Fruit fly (Drosophila melanogaster) whole organism, embryonic: ENCODE results near the gene Pmm2.

Source experiments
- Awh ChIP-seq: fragments of 200-800 bp; sonication (Bioruptor generic); IDR thresholded peaks from 2 replicates; pipeline ENCODE4, ENCODE4 v1.3.6; 2022; ENCODE audit warnings: missing biosample characterization, missing genetic modification characterization
- B-H2 ChIP-seq: fragments of 200-800 bp; sonication (Bioruptor generic); optimal IDR thresholded peaks from 2 replicates; lab custom pipeline; 2018; ENCODE audit warnings: missing biosample characterization, mild to moderate bottlenecking, missing genetic modification characterization
- Blimp-1 ChIP-seq: fragments of 200-800 bp; sonication (Bioruptor generic); optimal IDR thresholded peaks from 3 replicates; lab custom pipeline; 2018; ENCODE audit warnings: missing biosample characterization, missing genetic modification characterization, mild to moderate bottlenecking, moderate library complexity, missing genetic modification reagents
- CG10654 ChIP-seq: fragments of 200-800 bp; sonication (Bioruptor generic); optimal IDR thresholded peaks from 2 replicates; lab custom pipeline; 2016; ENCODE audit warnings: missing biosample characterization, missing genetic modification characterization
- CG10979 ChIP-seq: fragments of 200-800 bp; sonication (Bioruptor generic); optimal IDR thresholded peaks from 2 replicates; lab custom pipeline; 2018; ENCODE audit warnings: missing biosample characterization, mild to moderate bottlenecking, missing genetic modification characterization, moderate library complexity
- CG11093 ChIP-seq: fragments of 200-800 bp; sonication (Bioruptor generic); IDR thresholded peaks from 3 replicates; pipeline ENCODE4 v1.3.6; 2022; ENCODE audit warnings: missing biosample characterization, missing genetic modification characterization
- CG1233 ChIP-seq: fragments of 200-800 bp; sonication (Bioruptor generic); optimal IDR thresholded peaks from 4 replicates; lab custom pipeline; 2018; ENCODE audit warnings: missing biosample characterization, mild to moderate bottlenecking, missing genetic modification characterization
- CG13624 ChIP-seq: fragments of 200-800 bp; sonication (Bioruptor generic); optimal IDR thresholded peaks from 2 replicates; lab custom pipeline; 2016; ENCODE audit warnings: missing biosample characterization, missing genetic modification characterization
- CG17359 ChIP-seq: fragments of 200-800 bp; sonication (Bioruptor generic); optimal IDR thresholded peaks from 3 replicates; lab custom pipeline; 2018; ENCODE audit warnings: missing biosample characterization, mild to moderate bottlenecking, missing genetic modification characterization, moderate library complexity
- CG17361 ChIP-seq: fragments of 200-800 bp; sonication (Bioruptor generic); IDR thresholded peaks from 3 replicates; pipeline ENCODE4 v1.3.6; 2022; ENCODE audit warnings: missing biosample characterization, missing genetic modification characterization
- CG2129 ChIP-seq: fragments of 200-800 bp; sonication (Bioruptor generic); IDR thresholded peaks from 2 replicates; pipeline ENCODE4 v1.3.6; 2022; ENCODE audit warnings: missing biosample characterization, missing genetic modification characterization; ENCODE audit not compliant: partially characterized antibody
- CG2712 ChIP-seq: fragments of 200-800 bp; optimal IDR thresholded peaks from 3 replicates; lab custom pipeline; 2019; ENCODE audit warnings: missing biosample characterization, mild to moderate bottlenecking, missing genetic modification characterization, moderate library complexity
- CG2889 ChIP-seq: fragments of 200-800 bp; sonication (Bioruptor generic); IDR thresholded peaks from 3 replicates; pipeline ENCODE4 v1.3.6; 2022; ENCODE audit warnings: missing biosample characterization, missing genetic modification characterization
- CG30403 ChIP-seq: fragments of 200-800 bp; sonication (Bioruptor generic); optimal IDR thresholded peaks from 3 replicates; lab custom pipeline; 2016; ENCODE audit warnings: missing biosample characterization, missing genetic modification characterization
- CG34376 ChIP-seq: fragments of 200-800 bp; sonication (Bioruptor generic); optimal IDR thresholded peaks from 2 replicates; lab custom pipeline; 2018; ENCODE audit warnings: missing biosample characterization, mild to moderate bottlenecking, missing genetic modification characterization
- CG42726 ChIP-seq: fragments of 200-800 bp; sonication (Bioruptor generic); IDR thresholded peaks from 2 replicates; pipeline ENCODE4 v1.3.6; 2022; ENCODE audit warnings: missing biosample characterization, missing genetic modification characterization; ENCODE audit not compliant: partially characterized antibody
- CG7745 ChIP-seq: fragments of 200-800 bp; sonication (Bioruptor generic); optimal IDR thresholded peaks from 2 replicates; lab custom pipeline; 2018; ENCODE audit warnings: missing biosample characterization, mild to moderate bottlenecking, missing genetic modification characterization, moderate library complexity
- CG8924 ChIP-seq: fragments of 200-800 bp; optimal IDR thresholded peaks from 3 replicates; lab custom pipeline; 2019; ENCODE audit warnings: missing biosample characterization, mild to moderate bottlenecking, missing genetic modification characterization, moderate library complexity
- Dip2 ChIP-seq: fragments of 200-800 bp; sonication (Bioruptor generic); IDR thresholded peaks from 2 replicates; pipeline ENCODE4 v1.3.6; 2022; ENCODE audit warnings: missing biosample characterization, missing genetic modification characterization
- Dip3 ChIP-seq: fragments of 200-800 bp; sonication (Bioruptor generic); optimal IDR thresholded peaks from 3 replicates; lab custom pipeline; 2016; ENCODE audit warnings: missing biosample characterization, missing genetic modification characterization
- Dp ChIP-seq: fragments of 200-800 bp; sonication (Bioruptor generic); optimal IDR thresholded peaks from 2 replicates; lab custom pipeline; 2018; ENCODE audit warnings: missing biosample characterization, mild to moderate bottlenecking, missing genetic modification characterization, moderate library complexity
- E2f2 ChIP-seq: fragments of 200-800 bp; sonication (Bioruptor generic); IDR thresholded peaks from 2 replicates; pipeline ENCODE4 v1.3.6; 2022; ENCODE audit warnings: missing biosample characterization, missing genetic modification characterization
- NC2β ChIP-seq: fragments of 200-800 bp; sonication (Bioruptor generic); optimal IDR thresholded peaks from 2 replicates; lab custom pipeline; 2016; ENCODE audit warnings: missing biosample characterization, missing genetic modification characterization
- NK7.1 ChIP-seq: fragments of 200-800 bp; sonication (Bioruptor generic); optimal IDR thresholded peaks from 3 replicates; lab custom pipeline; 2016; ENCODE audit warnings: missing biosample characterization, missing genetic modification characterization
- NfI ChIP-seq: fragments of 200-800 bp; sonication (Bioruptor generic); optimal IDR thresholded peaks from 3 replicates; lab custom pipeline; 2018; ENCODE audit warnings: missing biosample characterization, mild to moderate bottlenecking, missing genetic modification characterization, moderate library complexity
- Oaz ChIP-seq: fragments of 200-800 bp; sonication (Bioruptor generic); IDR thresholded peaks from 2 replicates; pipeline ENCODE4 v1.3.6; 2022; ENCODE audit warnings: missing biosample characterization, missing genetic modification characterization
- Rfx ChIP-seq: fragments of 200-800 bp; sonication (Bioruptor generic); IDR thresholded peaks from 2 replicates; pipeline ENCODE4 v1.3.6; 2022; ENCODE audit warnings: missing biosample characterization, missing genetic modification characterization
- Sry-β ChIP-seq: fragments of 200-800 bp; sonication (Bioruptor generic); optimal IDR thresholded peaks from 2 replicates; lab custom pipeline; 2018; ENCODE audit warnings: missing biosample characterization, mild to moderate bottlenecking, missing genetic modification characterization, moderate library complexity
- Trl ChIP-seq, 3 experiments: fragments of >200 bp in 2 of 3; fragments of 200-800 bp in 1 of 3; sonication (Bioruptor generic) in 1 of 3; optimal IDR thresholded peaks; 2 replicates in 1 of 3; 3 replicates in 2 of 3; lab custom pipeline; 2016 to 2017; ENCODE audit warnings: missing biosample characterization in 1 of 3, missing genetic modification characterization in 1 of 3
- Usf ChIP-seq: fragments of 200-800 bp; sonication (Bioruptor generic); optimal IDR thresholded peaks from 2 replicates; lab custom pipeline; 2017; ENCODE audit warnings: missing genotype, missing biosample characterization, missing genetic modification characterization
- ash1 ChIP-seq: fragments of 200-800 bp; sonication (Bioruptor generic); optimal IDR thresholded peaks from 2 replicates; lab custom pipeline; 2018; ENCODE audit warnings: missing biosample characterization, mild to moderate bottlenecking, missing genetic modification characterization
- bbx ChIP-seq: fragments of 200-800 bp; sonication (Bioruptor generic); IDR thresholded peaks from 2 replicates; pipeline ENCODE4 v1.3.6; 2022; ENCODE audit warnings: missing biosample characterization, missing genetic modification characterization; ENCODE audit not compliant: partially characterized antibody
- br ChIP-seq: fragments of >200 bp; optimal IDR thresholded peaks from 2 replicates; lab custom pipeline; 2017
- bsh ChIP-seq, 2 experiments: fragments of 200-800 bp; sonication (Bioruptor generic); optimal IDR thresholded peaks; 2 replicates each; lab custom pipeline; 2017 to 2018; ENCODE audit warnings: mild to moderate bottlenecking in 2 of 2, missing biosample characterization in 2 of 2, missing genetic modification characterization in 2 of 2, moderate library complexity in 1 of 2
- corto ChIP-seq: fragments of 200-800 bp; sonication (Bioruptor generic); optimal IDR thresholded peaks from 2 replicates; lab custom pipeline; 2016; ENCODE audit warnings: missing biosample characterization, mild to moderate bottlenecking, missing genetic modification characterization, moderate library complexity
- croc ChIP-seq: fragments of 200-800 bp; sonication (Bioruptor generic); conservative IDR thresholded peaks from 3 replicates; pipeline ENCODE4 v1.3.6; 2022; ENCODE audit warnings: missing biosample characterization, missing genetic modification characterization
- ems ChIP-seq: fragments of 200-800 bp; sonication (Bioruptor generic); optimal IDR thresholded peaks from 3 replicates; lab custom pipeline; 2016; ENCODE audit warnings: missing biosample characterization, missing genetic modification characterization
- fd3F ChIP-seq: fragments of 200-800 bp; sonication (Bioruptor generic); optimal IDR thresholded peaks from 2 replicates; lab custom pipeline; 2018; ENCODE audit warnings: missing biosample characterization, mild to moderate bottlenecking, missing genetic modification characterization, moderate library complexity
- gce ChIP-seq: fragments of 200-800 bp; sonication (Bioruptor generic); IDR thresholded peaks from 3 replicates; pipeline ENCODE4 v1.3.6; 2022; ENCODE audit warnings: missing biosample characterization, missing genetic modification characterization
- hkb ChIP-seq, 2 experiments: fragments of 200-800 bp in 1 of 2; fragments of >200 bp in 1 of 2; sonication (Bioruptor generic) in 1 of 2; IDR thresholded peaks in 1 of 2; optimal IDR thresholded peaks in 1 of 2; 2 replicates each; pipeline versions ENCODE4 v1.3.6 to Lab custom; 2017 to 2022; ENCODE audit warnings: missing biosample characterization in 1 of 2, missing genetic modification characterization in 1 of 2
- hth ChIP-seq: fragments of >200 bp; optimal IDR thresholded peaks from 2 replicates; lab custom pipeline; 2017; ENCODE audit warnings: inconsistent platforms
- ind ChIP-seq: fragments of 200-800 bp; sonication (Bioruptor generic); optimal IDR thresholded peaks from 3 replicates; lab custom pipeline; 2016; ENCODE audit warnings: missing biosample characterization, missing genetic modification characterization
- jumu ChIP-seq: fragments of 200-800 bp; sonication (Bioruptor generic); optimal IDR thresholded peaks from 3 replicates; lab custom pipeline; 2016; ENCODE audit warnings: missing biosample characterization, missing genetic modification characterization
- knrl ChIP-seq: fragments of 200-800 bp; sonication (Bioruptor generic); IDR thresholded peaks from 3 replicates; pipeline ENCODE4 v1.3.6; 2022; ENCODE audit warnings: missing biosample characterization, missing genetic modification characterization; ENCODE audit not compliant: partially characterized antibody
- nerfin-1 ChIP-seq: fragments of 200-800 bp; sonication (Bioruptor generic); optimal IDR thresholded peaks from 3 replicates; lab custom pipeline; 2019; ENCODE audit warnings: missing biosample characterization, mild to moderate bottlenecking, missing genetic modification characterization, moderate library complexity
- odd ChIP-seq: fragments of 200-800 bp; sonication (Bioruptor generic); optimal IDR thresholded peaks from 2 replicates; lab custom pipeline; 2017; ENCODE audit warnings: missing biosample characterization, mild to moderate bottlenecking, missing genetic modification characterization
- seq ChIP-seq: fragments of 200-800 bp; sonication (Bioruptor generic); IDR thresholded peaks from 2 replicates; pipeline ENCODE4 v1.3.6; 2022; ENCODE audit warnings: missing biosample characterization, missing genetic modification characterization
- sisA ChIP-seq: fragments of 200-800 bp; sonication (Bioruptor generic); IDR thresholded peaks from 2 replicates; pipeline ENCODE4 v1.3.6; 2022; ENCODE audit warnings: missing biosample characterization, missing genetic modification characterization
- unc-4 ChIP-seq: fragments of 200-800 bp; sonication (Bioruptor generic); IDR thresholded peaks from 2 replicates; pipeline ENCODE4 v1.3.6; 2022; ENCODE audit warnings: missing biosample characterization, missing genetic modification characterization; ENCODE audit not compliant: partially characterized antibody

Gene Pmm2

dm6 chr3L:12490418-12491035 lies 43.9 kb upstream of the Pmm2 start, which contains the start of gene CG10660 (continued):
- TF ChIP-seq E2f2 (GFP tag; lab: Robert Waterston, UW), result peak; percentile 71
- TF ChIP-seq Dip2 (GFP tag; lab: Robert Waterston, UW), result no peak
- peak; percentile 60 for TF ChIP-seq Usf
- peak; percentile 76 for TF ChIP-seq fd3F
- TF ChIP-seq CG17359 (tag; lab: Kevin White, UChicago), result peak; percentile 91
- TF ChIP-seq Dip3 (GFP tag; lab: Kevin White, UChicago), result peak; percentile 69
- peak; percentile 81 for TF ChIP-seq NfI (GFP tag; lab: Kevin White, UChicago)
- peak; percentile 76 for TF ChIP-seq Oaz (GFP tag; lab: Robert Waterston, UW)
- peak; percentile 22 for TF ChIP-seq CG34376
- no peak for TF ChIP-seq hth (lab: Kevin White, UChicago)
- TF ChIP-seq ems (GFP tag; lab: Kevin White, UChicago), result peak; percentile 61
- peak; percentile 8 for TF ChIP-seq CG13624
- TF ChIP-seq Trl (optimal IDR thresholded peaks at IDR 0.05; lab: Kevin White, UChicago), result peak in 1 of 2 experiments; percentile 15
- peak; percentile 25 for TF ChIP-seq Trl (GFP tag; optimal IDR thresholded peaks at IDR 0.05; lab: Kevin White, UChicago)
- TF ChIP-seq B-H2 (GFP tag; lab: Kevin White, UChicago), result no peak
- TF ChIP-seq CG1233 (GFP tag; lab: Kevin White, UChicago), result peak; percentile 79
- peak; percentile 70; the same call in 2 of the 3 replicates for TF ChIP-seq CG11093 (GFP tag; lab: Robert Waterston, UW)
- TF ChIP-seq odd (GFP tag; lab: Kevin White, UChicago), result peak; percentile 89
- peak; percentile 42 for TF ChIP-seq jumu (GFP tag; lab: Kevin White, UChicago)
- TF ChIP-seq hkb (optimal IDR thresholded peaks at IDR 0.05; lab: Kevin White, UChicago), result no peak
- TF ChIP-seq hkb (GFP tag; IDR thresholded peaks at IDR 0.05; lab: Robert Waterston, UW), result peak; percentile 95
- peak; percentile 54 for TF ChIP-seq NK7.1
- no peak for TF ChIP-seq knrl (GFP tag; lab: Robert Waterston, UW)
- peak; percentile 88 for TF ChIP-seq CG30403 (GFP tag; lab: Kevin White, UChicago)
- TF ChIP-seq CG7745 (tag; lab: Kevin White, UChicago), result peak; percentile 12
- peak; percentile 83 for TF ChIP-seq CG2889 (GFP tag; lab: Robert Waterston, UW)
- peak; percentile 86 for TF ChIP-seq Rfx (GFP tag; lab: Robert Waterston, UW)
- TF ChIP-seq Sry-β, result peak; percentile 37
- peak; percentile 91 for TF ChIP-seq CG2712 (tag; lab: Kevin White, UChicago)
- peak; percentile 90 for TF ChIP-seq Blimp-1 (GFP tag; lab: Kevin White, UChicago)
- TF ChIP-seq sisA (GFP tag; lab: Robert Waterston, UW), result peak; percentile 87
- peak; percentile 87 for TF ChIP-seq CG17361
- TF ChIP-seq corto (GFP tag; lab: Kevin White, UChicago), result peak; percentile 83
- TF ChIP-seq NC2β (GFP tag; lab: Kevin White, UChicago), result peak; percentile 67
- peak; percentile 81 for TF ChIP-seq ind (GFP tag; lab: Kevin White, UChicago)
- TF ChIP-seq CG8924, result peak; percentile 93
- peak; percentile 88 for TF ChIP-seq seq (GFP tag; lab: Robert Waterston, UW)
- peak; percentile 84 for TF ChIP-seq gce (GFP tag; lab: Robert Waterston, UW)
- peak; percentile 19 for TF ChIP-seq ash1 (GFP tag; lab: Kevin White, UChicago)
- peak; percentile 81 for TF ChIP-seq Awh (GFP tag; lab: Robert Waterston, UW)
- no peak for TF ChIP-seq Dp
- TF ChIP-seq nerfin-1 (tag; lab: Kevin White, UChicago), result peak; percentile 70
- peak; percentile 92 to 96 for TF ChIP-seq bsh (GFP tag; optimal IDR thresholded peaks at IDR 0.05; lab: Kevin White, UChicago)
- no peak for TF ChIP-seq CG2129 (GFP tag; lab: Robert Waterston, UW)
- TF ChIP-seq CG10979 (tag; lab: Kevin White, UChicago), result peak; percentile 91
- no peak for TF ChIP-seq CG42726
- TF ChIP-seq CG10654 (GFP tag; lab: Kevin White, UChicago), result peak; percentile 95
- TF ChIP-seq unc-4, result no peak
- peak; percentile 63 for TF ChIP-seq croc
- TF ChIP-seq bbx, result no peak
- TF ChIP-seq br (lab: Kevin White, UChicago), result no peak
